Fruit fly (Drosophila melanogaster): Measurements from ENCODE around the gene CG12885.
A peak's percentile ranks its signal among the peaks of the same experiment; 100 is the strongest.

Gene CG12885

DNA sequence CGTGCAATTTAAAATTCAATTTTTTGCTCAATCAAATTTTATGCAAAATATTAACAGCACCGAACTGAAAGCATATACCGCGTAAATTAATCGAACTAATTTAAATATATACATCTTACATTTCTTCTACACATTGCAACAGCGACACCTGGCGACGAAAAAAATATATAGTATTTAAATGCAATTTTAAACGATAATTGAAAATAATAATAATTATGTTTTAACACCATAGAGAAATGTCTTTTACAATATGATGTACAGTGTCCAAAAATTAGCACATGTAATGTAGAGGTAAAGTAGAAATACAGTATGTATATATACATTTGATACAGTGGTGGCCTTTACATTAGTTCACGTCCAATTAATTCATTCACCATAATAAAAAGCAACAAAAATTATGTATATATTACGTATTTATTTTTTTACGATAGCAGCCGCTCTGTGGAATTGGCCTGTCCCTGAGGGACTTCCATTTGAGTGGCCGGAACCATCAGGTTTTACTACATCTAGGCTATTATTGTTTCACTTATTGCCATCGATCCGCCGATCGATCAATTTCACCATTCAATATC is 26.8 kb downstream of the CG12885 start (continued):
- TF ChIP-seq CG8924 (tag; optimal IDR thresholded peaks at IDR 0.05) (no peak), prd (optimal IDR thresholded peaks at IDR 0.05) (no peak), prd (GFP tag; IDR thresholded peaks at IDR 0.05) (0 out of 3 replicates have a peak, but pooled peaks have one; percentile 6), CG14710 (tag; optimal IDR thresholded peaks at IDR 0.05) (no peak), lilli (GFP tag; optimal IDR thresholded peaks at IDR 0.05) (no peak), ftz-f1 (GFP tag; optimal IDR thresholded peaks at IDR 0.05) (no peak), hb (GFP tag; IDR thresholded peaks at IDR 0.05; ENCODE audit: partially characterized antibody) (0 out of 3 replicates have a peak, but pooled peaks have one; percentile 19), NC2α (GFP tag; optimal IDR thresholded peaks at IDR 0.05) (no peak), dmrt99B (tag; optimal IDR thresholded peaks at IDR 0.05) (no peak), Xbp1 (GFP tag; optimal IDR thresholded peaks at IDR 0.05) (no peak), scrt (GFP tag; optimal IDR thresholded peaks at IDR 0.05) (no peak), esg (GFP tag; conservative IDR thresholded peaks at IDR 0.05) (no peak), Six4 (GFP tag; optimal IDR thresholded peaks at IDR 0.05) (no peak), pan (optimal IDR thresholded peaks at IDR 0.05) (no peak), pan (GFP tag; optimal IDR thresholded peaks at IDR 0.05 in 1 of 2, IDR thresholded peaks at IDR 0.05 in 1 of 2) (peak in 1 of 2 experiments; percentile 13), CG42726 (GFP tag; IDR thresholded peaks at IDR 0.05; ENCODE audit: partially characterized antibody) (0 out of 2 replicates have a peak, but pooled peaks have one; percentile 40), toy (GFP tag; IDR thresholded peaks at IDR 0.05) (no peak), tin (GFP tag; optimal IDR thresholded peaks at IDR 0.05) (no peak), ttk (GFP tag; IDR thresholded peaks at IDR 0.05) (no peak), tup (GFP tag; optimal IDR thresholded peaks at IDR 0.05) (no peak), CG10267 (tag; optimal IDR thresholded peaks at IDR 0.05) (no peak), CG10321 (GFP tag; IDR thresholded peaks at IDR 0.05) (no peak), Dek (tag; optimal IDR thresholded peaks at IDR 0.05) (peak; percentile 16), ham (GFP tag; IDR thresholded peaks at IDR 0.05) (no peak), wor (GFP tag; IDR thresholded peaks at IDR 0.05) (no peak), Pdp1 (GFP tag; optimal IDR thresholded peaks at IDR 0.05) (no peak), Gug (GFP tag; IDR thresholded peaks at IDR 0.05) (no peak), CG9817 (tag; optimal IDR thresholded peaks at IDR 0.05) (no peak), Camta (GFP tag; optimal IDR thresholded peaks at IDR 0.05) (no peak), dysf (GFP tag; IDR thresholded peaks at IDR 0.05) (no peak), B-H1 (GFP tag; IDR thresholded peaks at IDR 0.05) (no peak), CG12391 (tag; optimal IDR thresholded peaks at IDR 0.05) (peak; percentile 31), Mes4 (GFP tag; optimal IDR thresholded peaks at IDR 0.05) (no peak), CG17568 (GFP tag; optimal IDR thresholded peaks at IDR 0.05) (no peak), Med (GFP tag) (no peak), onecut (GFP tag; IDR thresholded peaks at IDR 0.05) (no peak), CG7839 (tag; optimal IDR thresholded peaks at IDR 0.05) (no peak), Sox102F (GFP tag; optimal IDR thresholded peaks at IDR 0.05) (peak; percentile 3), tx (GFP tag; optimal IDR thresholded peaks at IDR 0.05) (no peak), GATAe (GFP tag; conservative IDR thresholded peaks at IDR 0.05) (no peak), Eip74EF (GFP tag; optimal IDR thresholded peaks at IDR 0.05) (no peak), trh (GFP tag; optimal IDR thresholded peaks at IDR 0.05) (no peak), CG4328 (GFP tag; optimal IDR thresholded peaks at IDR 0.05) (no peak), zfh2 (GFP tag; optimal IDR thresholded peaks at IDR 0.05) (no peak), CG34422 (GFP tag; IDR thresholded peaks at IDR 0.05) (no peak), Doc2 (GFP tag; IDR thresholded peaks at IDR 0.05) (no peak), Ada2b (GFP tag; IDR thresholded peaks at IDR 0.05) (0 out of 2 replicates have a peak, but pooled peaks have one; percentile 15), Fer3 (tag; optimal IDR thresholded peaks at IDR 0.05) (no peak), tll (GFP tag; optimal IDR thresholded peaks at IDR 0.05) (no peak), wdn (GFP tag; IDR thresholded peaks at IDR 0.05) (no peak), Asciz (GFP tag; optimal IDR thresholded peaks at IDR 0.05) (no peak)
